Worm (Caenorhabditis elegans) whole organism, young adult: ENCODE measurements around the gene F18E9.1.

Experiments used
- F39B2.1 ChIP-seq: fragments of 200-800 bp; sonication (Bioruptor generic); IDR thresholded peaks from 2 replicates; pipeline ENCODE4 v1.3.6; 2022; ENCODE audit warnings: missing genetic modification reagents, missing genetic modification characterization, missing compliant biosample characterization
- attf-6 ChIP-seq: fragments of 200-800 bp; sonication (Bioruptor generic); IDR thresholded peaks from 2 replicates; pipeline ENCODE4 v1.3.6; 2022; ENCODE audit warnings: missing genetic modification reagents, missing genetic modification characterization, missing compliant biosample characterization
- him-1 ChIP-seq: sonication (generic microtip); optimal IDR thresholded peaks from 2 replicates; lab custom pipeline; 2016; ENCODE audit warnings: missing genotype, missing genetic modification reagents, missing genetic modification characterization, missing compliant biosample characterization
- let-526 ChIP-seq: fragments of 200-800 bp; sonication (Bioruptor generic); IDR thresholded peaks from 2 replicates; pipeline ENCODE4 v1.3.6; 2022; ENCODE audit warnings: missing genetic modification reagents, missing genetic modification characterization, missing compliant biosample characterization
- snpc-4 ChIP-seq, 5 experiments: fragments of 150-350 bp in 1 of 5; sonication (generic microtip) in 4 of 5; optimal IDR thresholded peaks; 2 replicates each; lab custom pipeline; 2014 to 2018; ENCODE audit warnings: missing genetic modification characterization in 5 of 5, missing biosample characterization in 3 of 5, antibody characterized with exemption in 2 of 5, mild to moderate bottlenecking in 2 of 5, missing compliant biosample characterization in 2 of 5, missing genotype in 2 of 5, moderate library complexity in 2 of 5, missing genetic modification reagents in 1 of 5

DNA sequence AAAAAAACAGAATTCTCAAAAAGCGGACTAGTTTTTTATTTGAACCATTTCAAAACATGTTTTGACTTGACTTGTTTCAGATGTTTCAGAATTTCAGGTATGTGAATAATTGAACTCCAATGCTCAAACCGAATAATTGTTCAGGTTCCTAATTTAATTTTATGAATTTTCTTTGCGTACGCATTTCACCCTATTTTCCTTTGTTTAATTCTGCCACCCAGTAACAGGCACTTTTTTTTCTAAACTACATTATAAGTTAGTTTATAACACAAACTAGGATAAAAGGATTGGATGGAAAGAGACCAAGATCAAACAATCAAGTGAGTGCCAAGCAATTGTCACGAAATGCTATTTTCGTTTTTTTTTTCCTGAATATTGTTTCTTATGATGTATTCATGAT lies 2.8 kb upstream of the F18E9.1 start:
- TF ChIP-seq him-1 (tag; lab: Kevin White, UChicago) (no peak), F39B2.1 (GFP tag; lab: Robert Waterston, UW) (no peak), attf-6 (GFP tag; lab: Robert Waterston, UW) (no peak), let-526 (GFP tag; lab: Robert Waterston, UW) (no peak), snpc-4 (GFP tag; optimal IDR thresholded peaks at IDR 0.05; lab: Kevin White, UChicago) (no peak), snpc-4 (tag; optimal IDR thresholded peaks at IDR 0.05; lab: Kevin White, UChicago) (no peak)
